Worm (Caenorhabditis elegans) whole organism, early embryonic: Measurements from ENCODE around the gene cct-8.

Experiments
- B0310.2 ChIP-seq: sonication (generic microtip); optimal IDR thresholded peaks from 2 replicates; lab custom pipeline; 2016; ENCODE audit warnings: mild to moderate bottlenecking, missing genetic modification characterization, missing compliant biosample characterization
- F13C5.2 ChIP-seq: sonication (generic microtip); optimal IDR thresholded peaks from 2 replicates; lab custom pipeline; 2017; ENCODE audit warnings: mild to moderate bottlenecking, missing genetic modification characterization, inconsistent platforms, missing compliant biosample characterization
- aly-1 ChIP-seq: sonication (generic microtip); optimal IDR thresholded peaks from 2 replicates; lab custom pipeline; 2016; ENCODE audit warnings: missing genetic modification characterization, missing compliant biosample characterization
- ama-1 ChIP-seq: fragments of 150-350 bp; optimal IDR thresholded peaks from 2 replicates; lab custom pipeline; 2014
- ceh-13 ChIP-seq: fragments of 200-800 bp; sonication (Bioruptor generic); optimal IDR thresholded peaks from 2 replicates; lab custom pipeline; 2018; ENCODE audit warnings: mild to moderate bottlenecking, missing genetic modification characterization, missing compliant biosample characterization
- ceh-36 ChIP-seq: sonication (generic microtip); optimal IDR thresholded peaks from 2 replicates; lab custom pipeline; 2016; ENCODE audit warnings: missing genetic modification characterization, inconsistent platforms, missing compliant biosample characterization
- ets-7 ChIP-seq: sonication (generic microtip); optimal IDR thresholded peaks from 2 replicates; lab custom pipeline; 2016; ENCODE audit warnings: missing genotype, missing genetic modification characterization, missing compliant biosample characterization
- flt-1 ChIP-seq: fragments of 200-800 bp; sonication (Bioruptor generic); IDR thresholded peaks from 2 replicates; pipeline ENCODE4 v1.3.6; 2022; ENCODE audit warnings: missing genetic modification characterization, missing compliant biosample characterization
- hmbx-1 ChIP-seq: sonication (generic microtip); optimal IDR thresholded peaks from 2 replicates; lab custom pipeline; 2016; ENCODE audit warnings: mild to moderate bottlenecking, missing genetic modification characterization, missing compliant biosample characterization
- hmg-4 ChIP-seq: fragments of 200-800 bp; sonication (Bioruptor generic); optimal IDR thresholded peaks from 2 replicates; lab custom pipeline; 2018; ENCODE audit warnings: mild to moderate bottlenecking, missing genetic modification characterization, missing compliant biosample characterization
- hnd-1 ChIP-seq: sonication (generic microtip); optimal IDR thresholded peaks from 2 replicates; lab custom pipeline; 2016; ENCODE audit warnings: missing genetic modification characterization, missing compliant biosample characterization
- pes-1 ChIP-seq: fragments of 200-800 bp; sonication (Bioruptor generic); IDR thresholded peaks from 2 replicates; pipeline ENCODE4 v1.3.6; 2022; ENCODE audit warnings: missing genetic modification reagents, missing genetic modification characterization, missing compliant biosample characterization
- scrt-1 ChIP-seq: fragments of 200-800 bp; sonication (Bioruptor generic); IDR thresholded peaks from 2 replicates; pipeline ENCODE4 v1.3.6; 2022; ENCODE audit warnings: missing genetic modification characterization, missing compliant biosample characterization
- sea-1 ChIP-seq: fragments of 200-800 bp; sonication (Bioruptor generic); conservative IDR thresholded peaks from 2 replicates; pipeline ENCODE4 v1.3.6; 2022; ENCODE audit warnings: missing genetic modification characterization, missing compliant biosample characterization
- tbx-11 ChIP-seq: fragments of 200-800 bp; sonication (Bioruptor generic); IDR thresholded peaks from 2 replicates; pipeline ENCODE4 v1.3.6; 2022; ENCODE audit warnings: missing genetic modification characterization, missing compliant biosample characterization
- tbx-37 ChIP-seq: fragments of 200-800 bp; sonication (Bioruptor generic); conservative IDR thresholded peaks from 2 replicates; pipeline ENCODE4 v1.3.6; 2022; ENCODE audit warnings: missing genetic modification reagents, missing genetic modification characterization, missing compliant biosample characterization
- tra-4 ChIP-seq: sonication (generic microtip); optimal IDR thresholded peaks from 2 replicates; lab custom pipeline; 2017; ENCODE audit warnings: missing genetic modification characterization, missing compliant biosample characterization

cct-8 gene

DNA sequence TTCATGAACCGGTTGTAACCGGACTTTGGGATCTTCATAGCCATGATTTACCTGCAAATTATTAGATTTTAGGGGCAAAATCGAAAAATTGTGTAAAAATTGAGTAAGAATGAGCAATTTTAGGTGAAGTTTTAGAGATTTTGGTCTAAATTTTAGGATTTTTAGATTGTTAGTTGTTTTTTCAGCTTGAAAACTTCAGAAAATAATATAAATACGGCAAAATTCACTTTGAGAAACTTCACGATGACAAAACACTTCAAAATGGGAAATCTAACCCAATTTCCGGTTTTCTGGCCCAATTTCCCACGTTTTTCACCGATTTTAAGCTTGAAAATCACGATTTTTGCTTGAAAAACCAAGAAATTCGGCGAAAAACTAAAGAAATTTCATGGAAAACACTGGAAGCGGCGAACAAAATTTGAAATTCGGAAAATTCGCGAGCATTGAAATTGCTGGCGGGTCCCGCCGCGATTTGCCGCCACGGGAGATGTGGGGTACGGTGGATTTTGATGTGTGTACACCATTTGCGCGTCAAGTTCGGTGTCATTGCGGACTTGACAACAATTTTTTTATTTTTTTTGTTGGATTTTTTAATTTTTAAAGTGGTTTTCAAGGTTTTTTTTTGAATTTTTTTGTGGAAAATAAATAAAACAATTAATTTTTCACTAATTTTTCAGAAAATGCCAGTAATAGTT lies at the start of gene cct-8, which contains the start of gene Y55F3AR.2:
cct-8 (minus strand) TSS at position 51 of the 695 bp plus-strand sequence.
Y55F3AR.2 (plus strand) TSS at position 672 of the 695 bp plus-strand sequence.
- TF ChIP-seq flt-1 (GFP tag; lab: Robert Waterston, UW) (no peak; the same call in 1 of the 2 replicates), F13C5.2 (tag; lab: Kevin White, UChicago) (peak; percentile 94), hmbx-1 (peak; percentile 35), sea-1 (0 out of 2 replicates have a peak, but pooled peaks have one; percentile 51), scrt-1 (GFP tag; lab: Robert Waterston, UW) (peak; percentile 64; the same call in 1 of the 2 replicates), tbx-11 (peak; percentile 58; the same call in 1 of the 2 replicates), tbx-37 (GFP tag; lab: Robert Waterston, UW) (peak; percentile 51; the same call in 1 of the 2 replicates), hmg-4 (peak; percentile 49), pes-1 (0 out of 2 replicates have a peak, but pooled peaks have one; percentile 38), aly-1 (tag; lab: Kevin White, UChicago) (no peak)

- TF ChIP-seq hmbx-1 (no peak), ceh-36 (tag; lab: Kevin White, UChicago) (no peak), hmg-4 (no peak), ceh-13 (no peak), F13C5.2 (tag; lab: Kevin White, UChicago) (no peak), ets-7 (tag; lab: Kevin White, UChicago) (no peak), pes-1 (no peak), hnd-1 (tag; lab: Kevin White, UChicago) (no peak), B0310.2 (tag; lab: Kevin White, UChicago) (no peak), aly-1 (tag; lab: Kevin White, UChicago) (no peak), tbx-11 (no peak), sea-1 (no peak), scrt-1 (GFP tag; lab: Robert Waterston, UW) (no peak), ama-1 (lab: Kevin White, UChicago) (no peak), flt-1 (GFP tag; lab: Robert Waterston, UW) (no peak), tbx-37 (GFP tag; lab: Robert Waterston, UW) (no peak), tra-4 (tag; lab: Kevin White, UChicago) (no peak)
Measured at ce11 chrIV:1136658-1137057, 42.9 kb upstream of the cct-8 start, which contains the start of gene C44B12.6. TSS of gene C44B12.6 (minus strand) at chrIV:1136758.

- TF ChIP-seq tbx-11 (no peak), ceh-36 (tag; lab: Kevin White, UChicago) (peak; percentile 20)
Measured at ce11 chrIV:1127852-1128251, 34.1 kb upstream of the cct-8 start.

DNA sequence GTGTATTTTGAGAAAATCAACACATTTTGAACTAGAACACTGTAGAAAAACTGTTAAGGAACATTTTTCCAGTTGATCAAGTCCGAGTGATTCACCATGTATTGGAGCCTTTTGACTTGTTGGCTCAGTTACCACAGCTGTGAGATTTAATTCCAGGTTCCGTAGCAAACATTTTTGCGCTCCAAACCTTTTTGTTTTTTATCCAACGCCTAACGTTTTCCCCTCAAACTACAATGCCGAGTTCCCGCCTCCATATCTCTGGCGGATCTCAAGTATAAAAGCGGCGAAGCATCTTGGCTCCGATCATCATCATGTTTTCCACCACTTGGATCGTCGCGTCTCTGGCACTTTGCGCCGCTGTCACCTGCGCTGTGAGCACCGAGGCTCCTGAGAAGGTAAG lies 32.8 kb upstream of the cct-8 start, which contains the start of gene perm-2:
perm-2 (plus strand) TSS at position 301 of the 400 bp plus-strand sequence.
- TF ChIP-seq hmg-4 (no peak), ceh-13 (no peak)

DNA sequence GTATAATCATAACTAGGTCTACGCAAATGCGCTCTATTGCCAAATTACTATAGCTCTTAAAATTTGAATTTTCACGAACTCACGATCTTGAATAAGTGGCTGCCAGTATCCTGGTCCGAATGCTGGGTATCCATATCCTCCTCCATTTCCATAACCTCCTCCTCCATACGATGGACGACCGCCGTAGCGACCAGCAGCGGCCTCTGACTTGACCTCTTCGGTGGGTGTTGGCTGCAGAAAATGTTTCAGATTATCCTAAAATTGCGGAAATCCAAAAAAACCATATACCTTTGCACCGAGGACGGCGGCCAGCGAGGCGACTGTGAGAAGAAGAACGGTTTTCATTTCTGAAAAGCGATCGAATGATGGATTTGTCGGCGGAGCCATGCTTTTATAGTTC lies 31.0 kb upstream of the cct-8 start, which contains the start of gene perm-4:
perm-4 (minus strand) TSS at position 367 of the 400 bp plus-strand sequence.
- TF ChIP-seq ets-7 (tag; lab: Kevin White, UChicago) (no peak), scrt-1 (GFP tag; lab: Robert Waterston, UW) (no peak), ceh-36 (tag; lab: Kevin White, UChicago) (no peak), sea-1 (no peak), F13C5.2 (tag; lab: Kevin White, UChicago) (no peak), tbx-37 (GFP tag; lab: Robert Waterston, UW) (no peak), hmg-4 (no peak), flt-1 (GFP tag; lab: Robert Waterston, UW) (no peak), tbx-11 (no peak), tra-4 (tag; lab: Kevin White, UChicago) (no peak), ama-1 (lab: Kevin White, UChicago) (no peak), pes-1 (no peak), aly-1 (tag; lab: Kevin White, UChicago) (no peak), hnd-1 (tag; lab: Kevin White, UChicago) (no peak)

DNA sequence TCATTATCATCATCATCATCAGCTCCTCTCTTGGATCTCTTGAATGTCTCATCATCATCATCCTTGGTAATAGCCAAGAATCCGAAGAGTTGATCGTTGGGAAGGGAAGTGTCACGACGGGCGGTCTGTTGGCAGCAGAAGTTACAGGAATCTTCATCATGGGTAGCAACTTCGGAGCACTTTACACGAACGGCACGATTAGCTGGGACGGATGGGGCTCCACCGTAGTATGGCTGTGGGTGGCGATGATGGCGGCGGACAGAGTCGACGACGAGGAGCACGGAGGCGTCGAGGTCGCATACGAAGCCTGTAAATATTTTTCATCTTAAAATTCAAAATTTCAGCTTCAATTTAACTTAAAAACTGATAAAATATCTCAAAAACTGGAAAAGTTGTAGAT lies 29.6 kb upstream of the cct-8 start:
- TF ChIP-seq ceh-36 (tag; lab: Kevin White, UChicago) (no peak), tbx-37 (GFP tag; lab: Robert Waterston, UW) (no peak)

- no peak for TF ChIP-seq aly-1 (tag; lab: Kevin White, UChicago)
- TF ChIP-seq hmbx-1: no peak
- no peak for TF ChIP-seq tbx-37 (GFP tag; lab: Robert Waterston, UW)
- TF ChIP-seq ceh-36 (tag; lab: Kevin White, UChicago): no peak
- TF ChIP-seq hmg-4: no peak
- TF ChIP-seq scrt-1 (GFP tag; lab: Robert Waterston, UW): no peak
Measured at ce11 chrIV:1121511-1121910, 27.8 kb upstream of the cct-8 start.

DNA sequence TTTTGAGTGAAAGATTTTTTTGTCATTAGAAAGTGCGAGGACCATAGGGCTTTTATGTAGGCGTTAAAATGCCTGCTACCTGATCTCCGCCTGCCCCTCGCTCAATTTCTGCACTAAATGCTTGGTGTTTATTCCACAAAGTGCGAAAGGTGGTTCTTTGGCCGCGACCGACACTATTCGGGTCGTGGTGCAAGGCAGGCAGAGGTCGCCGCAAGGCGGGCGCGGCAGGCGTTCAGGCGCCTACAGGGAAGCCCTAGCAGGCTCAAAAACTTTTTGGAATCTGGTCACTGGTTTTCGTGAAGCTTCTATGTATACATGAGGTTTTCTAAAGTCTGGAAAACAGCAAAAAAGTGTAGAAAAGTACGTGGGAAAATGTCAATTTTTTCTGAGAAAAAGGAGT lies 27.1 kb upstream of the cct-8 start:
- TF ChIP-seq ceh-36 (tag; lab: Kevin White, UChicago): no peak
- no peak for TF ChIP-seq pes-1
- TF ChIP-seq tbx-11: no peak
- TF ChIP-seq aly-1 (tag; lab: Kevin White, UChicago): no peak
- TF ChIP-seq flt-1 (GFP tag; lab: Robert Waterston, UW): no peak
- no peak for TF ChIP-seq scrt-1 (GFP tag; lab: Robert Waterston, UW)
- TF ChIP-seq ceh-13: no peak
- TF ChIP-seq hmg-4: no peak
- TF ChIP-seq hmbx-1: no peak
- TF ChIP-seq ama-1 (lab: Kevin White, UChicago): no peak
- TF ChIP-seq hnd-1 (tag; lab: Kevin White, UChicago): no peak
- TF ChIP-seq B0310.2 (tag; lab: Kevin White, UChicago): no peak
- no peak for TF ChIP-seq F13C5.2 (tag; lab: Kevin White, UChicago)
- no peak for TF ChIP-seq ets-7 (tag; lab: Kevin White, UChicago)
- no peak for TF ChIP-seq tbx-37 (GFP tag; lab: Robert Waterston, UW)
- no peak for TF ChIP-seq tra-4 (tag; lab: Kevin White, UChicago)
- TF ChIP-seq sea-1: no peak
